Fruit fly (Drosophila melanogaster): Measurements from ENCODE around the gene sn.

The sn gene

dm6 chrX:7978027-7978426 lies 14.2 kb downstream of the sn start (continued):
- TF ChIP-seq CG17912 (GFP tag; optimal IDR thresholded peaks at IDR 0.05) (no peak), prd (optimal IDR thresholded peaks at IDR 0.05) (no peak), prd (GFP tag; IDR thresholded peaks at IDR 0.05) (peak; percentile 18; the same call in 1 of the 3 replicates), gro (GFP tag; optimal IDR thresholded peaks at IDR 0.05) (no peak), cato (GFP tag; optimal IDR thresholded peaks at IDR 0.05; ENCODE audit: borderline replicate concordance) (no peak), CG16813 (GFP tag; IDR thresholded peaks at IDR 0.05; ENCODE audit: partially characterized antibody) (no peak), Chrac-16 (GFP tag; optimal IDR thresholded peaks at IDR 0.05) (no peak), kah (GFP tag; optimal IDR thresholded peaks at IDR 0.05) (no peak), lbe (GFP tag; optimal IDR thresholded peaks at IDR 0.05) (no peak), org-1 (GFP tag; optimal IDR thresholded peaks at IDR 0.05) (peak; percentile 4), Antp (GFP tag; optimal IDR thresholded peaks at IDR 0.05) (no peak), CG4707 (GFP tag; optimal IDR thresholded peaks at IDR 0.05) (no peak), pzg (GFP tag; optimal IDR thresholded peaks at IDR 0.05) (no peak), CG6272 (GFP tag; IDR thresholded peaks at IDR 0.05) (no peak), slou (GFP tag; optimal IDR thresholded peaks at IDR 0.05) (no peak), CG10979 (tag; optimal IDR thresholded peaks at IDR 0.05) (peak; percentile 42), CG10209 (GFP tag; optimal IDR thresholded peaks at IDR 0.05) (no peak), CG6683 (GFP tag; optimal IDR thresholded peaks at IDR 0.05) (no peak), CG31441 (GFP tag; IDR thresholded peaks at IDR 0.05) (peak; percentile 54), zen2 (GFP tag; IDR thresholded peaks at IDR 0.05; ENCODE audit: partially characterized antibody) (no peak), phol (tag; optimal IDR thresholded peaks at IDR 0.05) (peak; percentile 51), CG8089 (GFP tag; optimal IDR thresholded peaks at IDR 0.05) (no peak), sd (tag; optimal IDR thresholded peaks at IDR 0.05) (no peak), CG10565 (GFP tag; optimal IDR thresholded peaks at IDR 0.05) (no peak), danr (GFP tag; IDR thresholded peaks at IDR 0.05) (no peak), CG15479 (GFP tag; optimal IDR thresholded peaks at IDR 0.05) (no peak), lmd (GFP tag; IDR thresholded peaks at IDR 0.05) (no peak), vfl (GFP tag; optimal IDR thresholded peaks at IDR 0.05) (no peak), CG10366 (GFP tag; IDR thresholded peaks at IDR 0.05) (peak; percentile 11; the same call in 1 of the 2 replicates), pnt (GFP tag; optimal IDR thresholded peaks at IDR 0.05) (no peak), Optix (GFP tag; IDR thresholded peaks at IDR 0.05) (no peak), Fer1 (GFP tag; optimal IDR thresholded peaks at IDR 0.05) (no peak), pfk (GFP tag; optimal IDR thresholded peaks at IDR 0.05) (no peak), luna (GFP tag; optimal IDR thresholded peaks at IDR 0.05) (no peak), Taf1 (GFP tag; IDR thresholded peaks at IDR 0.05) (no peak), ken (GFP tag; IDR thresholded peaks at IDR 0.05) (no peak), CG7556 (GFP tag; optimal IDR thresholded peaks at IDR 0.05) (peak; percentile 3), CG6813 (GFP tag; optimal IDR thresholded peaks at IDR 0.05) (no peak), CG10147 (GFP tag; optimal IDR thresholded peaks at IDR 0.05) (no peak), Fer3 (tag; optimal IDR thresholded peaks at IDR 0.05) (no peak), sug (tag; optimal IDR thresholded peaks at IDR 0.05) (no peak), HmgD (GFP tag; optimal IDR thresholded peaks at IDR 0.05) (no peak), CG10543 (GFP tag; optimal IDR thresholded peaks at IDR 0.05) (no peak), CG15601 (tag; optimal IDR thresholded peaks at IDR 0.05) (no peak), CG5245 (GFP tag; optimal IDR thresholded peaks at IDR 0.05) (no peak), usp (GFP tag; optimal IDR thresholded peaks at IDR 0.05) (no peak), schlank (tag; optimal IDR thresholded peaks at IDR 0.05) (no peak), Med (GFP tag) (peak; percentile 49), CG8388 (GFP tag; optimal IDR thresholded peaks at IDR 0.05) (peak; percentile 13), zen (tag; optimal IDR thresholded peaks at IDR 0.05) (no peak), bigmax (GFP tag; optimal IDR thresholded peaks at IDR 0.05) (no peak), CG7928 (GFP tag; optimal IDR thresholded peaks at IDR 0.05) (no peak)

Measured in whole organism, embryonic.